4 worm cellular contexts compared by ENCODE assay signal in genomic region chrV:19622440-19622914, ce11.
TF ChIP-seq lines count a peak whose summit lies in the region.

Y43F8C.3 (minus strand) TSS chrV:19622626.

TF ChIP-seq in whole organism, L2 larva, 48 proteins besides CTCF, POLR2A, EP300 and RAD21 (continues in another document):
- no peak for TF ChIP-seq mbf-1 (tag; optimal IDR thresholded peaks at IDR 0.05; lab: Kevin White, UChicago)
- peak; percentile 76 for TF ChIP-seq lin-13 (GFP tag; optimal IDR thresholded peaks at IDR 0.05; lab: Kevin White, UChicago)
- TF ChIP-seq nhr-25 (tag; optimal IDR thresholded peaks at IDR 0.05; lab: Kevin White, UChicago) = peak; percentile 73
- peak; percentile 11 for TF ChIP-seq nhr-21 (tag; optimal IDR thresholded peaks at IDR 0.05; lab: Kevin White, UChicago)
- TF ChIP-seq mab-5 (tag; optimal IDR thresholded peaks at IDR 0.05; lab: Kevin White, UChicago) = peak; percentile 22
- no peak for TF ChIP-seq blmp-1 (tag; optimal IDR thresholded peaks at IDR 0.05; lab: Kevin White, UChicago; ENCODE audit: insufficient read depth)
- TF ChIP-seq peb-1 (tag; optimal IDR thresholded peaks at IDR 0.05; lab: Kevin White, UChicago) = no peak
- TF ChIP-seq snpc-4 (tag; optimal IDR thresholded peaks at IDR 0.05; lab: Kevin White, UChicago) = peak; percentile 37
- TF ChIP-seq ztf-1 (GFP tag; conservative IDR thresholded peaks at IDR 0.05; lab: Robert Waterston, UW) = no peak
- peak; percentile 89 for TF ChIP-seq nhr-129 (tag; optimal IDR thresholded peaks at IDR 0.05; lab: Kevin White, UChicago)
- TF ChIP-seq ZK546.5 (tag; optimal IDR thresholded peaks at IDR 0.05; lab: Kevin White, UChicago) = no peak
- TF ChIP-seq dmd-4 (tag; optimal IDR thresholded peaks at IDR 0.05; lab: Kevin White, UChicago) = no peak
- TF ChIP-seq unc-62 (GFP tag; optimal IDR thresholded peaks at IDR 0.05; lab: Kevin White, UChicago) = no peak
- peak; percentile 33 for TF ChIP-seq ztf-4 (tag; optimal IDR thresholded peaks at IDR 0.05; lab: Kevin White, UChicago)
- TF ChIP-seq crh-2 (tag; optimal IDR thresholded peaks at IDR 0.05; lab: Kevin White, UChicago) = peak; percentile 43
- TF ChIP-seq elt-3 (tag; optimal IDR thresholded peaks at IDR 0.05; lab: Kevin White, UChicago) = no peak
- no peak for TF ChIP-seq egl-27 (tag; optimal IDR thresholded peaks at IDR 0.05; lab: Kevin White, UChicago)
- no peak for TF ChIP-seq nhr-12 (tag; optimal IDR thresholded peaks at IDR 0.05; lab: Kevin White, UChicago)
- TF ChIP-seq gmeb-1 (tag; optimal IDR thresholded peaks at IDR 0.05; lab: Kevin White, UChicago) = peak; percentile 25
- no peak for TF ChIP-seq alr-1 (tag; optimal IDR thresholded peaks at IDR 0.05; lab: Kevin White, UChicago)
- TF ChIP-seq sma-9 (GFP tag; optimal IDR thresholded peaks at IDR 0.05; lab: Kevin White, UChicago) = peak; percentile 15
- TF ChIP-seq sma-9 (tag; optimal IDR thresholded peaks at IDR 0.05; lab: Kevin White, UChicago) = no peak
- TF ChIP-seq nhr-6 (tag; optimal IDR thresholded peaks at IDR 0.05; lab: Kevin White, UChicago) = no peak
- no peak for TF ChIP-seq ztf-11 (tag; optimal IDR thresholded peaks at IDR 0.05; lab: Kevin White, UChicago)

TF ChIP-seq in whole organism, L4 larva, 104 proteins besides CTCF, POLR2A, EP300 and RAD21 (continues in another document):
- TF ChIP-seq daf-16 (GFP tag; optimal IDR thresholded peaks at IDR 0.05; lab: Kevin White, UChicago) (no peak), daf-16 (tag; optimal IDR thresholded peaks at IDR 0.05; lab: Kevin White, UChicago) (peak; percentile 29), ztf-7 (tag; optimal IDR thresholded peaks at IDR 0.05; lab: Kevin White, UChicago) (no peak), nhr-25 (tag; optimal IDR thresholded peaks at IDR 0.05; lab: Kevin White, UChicago; ENCODE audit: borderline replicate concordance, insufficient read depth) (no peak), F37D6.2 (tag; optimal IDR thresholded peaks at IDR 0.05; lab: Kevin White, UChicago) (no peak), vab-7 (GFP tag; IDR thresholded peaks at IDR 0.05; lab: Robert Waterston, UW) (0 out of 2 replicates have a peak, but pooled peaks have one; percentile 5), lin-1 (GFP tag; IDR thresholded peaks at IDR 0.05; lab: Robert Waterston, UW) (peak; percentile 34; the same call in 1 of the 2 replicates), snpc-4 (tag; optimal IDR thresholded peaks at IDR 0.05; lab: Kevin White, UChicago) (no peak), zip-2 (tag; optimal IDR thresholded peaks at IDR 0.05; lab: Kevin White, UChicago) (no peak), ctbp-1 (GFP tag; IDR thresholded peaks at IDR 0.05; lab: Robert Waterston, UW) (no peak; the same call in 1 of the 2 replicates), dpl-1 (GFP tag; optimal IDR thresholded peaks at IDR 0.05; lab: Kevin White, UChicago) (peak; percentile 13), T20F7.1 (GFP tag; optimal IDR thresholded peaks at IDR 0.05; lab: Kevin White, UChicago) (no peak), tra-1 (GFP tag; IDR thresholded peaks at IDR 0.05; lab: Robert Waterston, UW) (no peak), Y75B8A.6 (GFP tag; IDR thresholded peaks at IDR 0.05; lab: Robert Waterston, UW) (no peak), lsy-2 (tag; optimal IDR thresholded peaks at IDR 0.05; lab: Kevin White, UChicago) (peak; percentile 65 to 71), jun-1 (tag; optimal IDR thresholded peaks at IDR 0.05; lab: Kevin White, UChicago) (no peak), F10B5.3 (tag; optimal IDR thresholded peaks at IDR 0.05; lab: Kevin White, UChicago) (no peak), zag-1 (tag; optimal IDR thresholded peaks at IDR 0.05; lab: Kevin White, UChicago) (no peak), php-3 (GFP tag; IDR thresholded peaks at IDR 0.05; lab: Robert Waterston, UW) (no peak), attf-4 (tag; optimal IDR thresholded peaks at IDR 0.05; lab: Kevin White, UChicago) (no peak), egl-27 (tag; optimal IDR thresholded peaks at IDR 0.05; lab: Kevin White, UChicago) (no peak), snpc-1.2 (GFP tag; IDR thresholded peaks at IDR 0.05; lab: Robert Waterston, UW) (no peak), Y105C5A.15 (GFP tag; IDR thresholded peaks at IDR 0.05; lab: Robert Waterston, UW) (no peak), lin-29 (GFP tag; IDR thresholded peaks at IDR 0.05; lab: Robert Waterston, UW) (no peak)

TF ChIP-seq in whole organism, late embryonic, 69 proteins besides CTCF, POLR2A, EP300 and RAD21 (continues in another document):
- TF ChIP-seq tbx-2 (tag; optimal IDR thresholded peaks at IDR 0.05; lab: Kevin White, UChicago) (peak; percentile 10), Y22D7AL.16 (tag; optimal IDR thresholded peaks at IDR 0.05; lab: Kevin White, UChicago) (no peak), ceh-34 (tag; optimal IDR thresholded peaks at IDR 0.05; lab: Kevin White, UChicago) (peak; percentile 3), elt-2 (tag; optimal IDR thresholded peaks at IDR 0.05; lab: Kevin White, UChicago) (peak; percentile 41), K09A11.1 (tag; optimal IDR thresholded peaks at IDR 0.05; lab: Kevin White, UChicago; ENCODE audit: insufficient read depth) (peak; percentile 51), dmd-4 (tag; optimal IDR thresholded peaks at IDR 0.05; lab: Kevin White, UChicago; ENCODE audit: borderline replicate concordance) (no peak), hlh-13 (GFP tag; optimal IDR thresholded peaks at IDR 0.05; lab: Kevin White, UChicago) (peak; percentile 21), hlh-30 (tag; optimal IDR thresholded peaks at IDR 0.05; lab: Kevin White, UChicago; ENCODE audit: insufficient read depth) (peak; percentile 46), che-1 (tag; optimal IDR thresholded peaks at IDR 0.05; lab: Kevin White, UChicago) (peak; percentile 49), ceh-6 (GFP tag; optimal IDR thresholded peaks at IDR 0.05; lab: Kevin White, UChicago) (peak; percentile 50), pha-2 (tag; optimal IDR thresholded peaks at IDR 0.05; lab: Kevin White, UChicago) (no peak), ceh-18 (tag; optimal IDR thresholded peaks at IDR 0.05; lab: Kevin White, UChicago) (peak; percentile 51), ama-1 (optimal IDR thresholded peaks at IDR 0.05; lab: Kevin White, UChicago) (no peak), T23F11.4 (GFP tag; optimal IDR thresholded peaks at IDR 0.05; lab: Kevin White, UChicago) (peak; percentile 17), nfya-1 (tag; optimal IDR thresholded peaks at IDR 0.05; lab: Kevin White, UChicago) (peak; percentile 82), hlh-15 (tag; optimal IDR thresholded peaks at IDR 0.05; lab: Kevin White, UChicago) (no peak), unc-55 (GFP tag; optimal IDR thresholded peaks at IDR 0.05; lab: Kevin White, UChicago) (peak; percentile 26), dve-1 (tag; optimal IDR thresholded peaks at IDR 0.05; lab: Kevin White, UChicago) (peak; percentile 44), ceh-31 (tag; optimal IDR thresholded peaks at IDR 0.05; lab: Kevin White, UChicago) (peak; percentile 13), unc-86 (tag; optimal IDR thresholded peaks at IDR 0.05; lab: Kevin White, UChicago) (peak; percentile 29), unc-3 (GFP tag; conservative IDR thresholded peaks at IDR 0.05; lab: Robert Waterston, UW) (no peak), unc-3 (tag; optimal IDR thresholded peaks at IDR 0.05; lab: Kevin White, UChicago) (peak; percentile 5), syd-9 (tag; optimal IDR thresholded peaks at IDR 0.05; lab: Kevin White, UChicago) (peak; percentile 12), ztf-16 (tag; optimal IDR thresholded peaks at IDR 0.05; lab: Kevin White, UChicago) (peak; percentile 20), pqm-1 (tag; optimal IDR thresholded peaks at IDR 0.05; lab: Kevin White, UChicago) (no peak), tbx-7 (tag; optimal IDR thresholded peaks at IDR 0.05; lab: Kevin White, UChicago) (no peak)

TF ChIP-seq in whole organism, mixed stage, embryonic, 35 proteins besides CTCF, POLR2A, EP300 and RAD21 (continues in another document):
- no peak for TF ChIP-seq sem-2 (GFP tag; optimal IDR thresholded peaks at IDR 0.05; lab: Kevin White, UChicago)
- no peak for TF ChIP-seq M03D4.4 (tag; optimal IDR thresholded peaks at IDR 0.05; lab: Kevin White, UChicago)
- TF ChIP-seq nhr-28 (tag; optimal IDR thresholded peaks at IDR 0.05; lab: Kevin White, UChicago) = no peak
- no peak for TF ChIP-seq ceh-39 (tag; optimal IDR thresholded peaks at IDR 0.05; lab: Kevin White, UChicago)
- TF ChIP-seq cnd-1 (tag; optimal IDR thresholded peaks at IDR 0.05; lab: Kevin White, UChicago) = peak; percentile 11
- peak; percentile 32 for TF ChIP-seq lin-13 (tag; optimal IDR thresholded peaks at IDR 0.05; lab: Kevin White, UChicago)
- no peak for TF ChIP-seq elt-3 (tag; optimal IDR thresholded peaks at IDR 0.05; lab: Kevin White, UChicago)
- peak; percentile 9 for TF ChIP-seq unc-62 (GFP tag; optimal IDR thresholded peaks at IDR 0.05; lab: Kevin White, UChicago)
- TF ChIP-seq ztf-11 (tag; optimal IDR thresholded peaks at IDR 0.05; lab: Kevin White, UChicago) = no peak
- TF ChIP-seq lsy-2 (tag; optimal IDR thresholded peaks at IDR 0.05; lab: Kevin White, UChicago) = peak; percentile 41
- TF ChIP-seq hlh-1 (tag; optimal IDR thresholded peaks at IDR 0.05; lab: Kevin White, UChicago) = no peak
- no peak for TF ChIP-seq tbx-8 (GFP tag; optimal IDR thresholded peaks at IDR 0.05; lab: Kevin White, UChicago)
- TF ChIP-seq elt-1 (tag; optimal IDR thresholded peaks at IDR 0.05; lab: Kevin White, UChicago; ENCODE audit: borderline replicate concordance, insufficient read depth) = no peak
- no peak for TF ChIP-seq nhr-12 (tag; optimal IDR thresholded peaks at IDR 0.05; lab: Kevin White, UChicago)
- TF ChIP-seq nhr-237 (tag; optimal IDR thresholded peaks at IDR 0.05; lab: Kevin White, UChicago) = peak; percentile 66
- peak; percentile 12 for TF ChIP-seq unc-39 (tag; optimal IDR thresholded peaks at IDR 0.05; lab: Kevin White, UChicago)
- TF ChIP-seq nhr-76 (tag; optimal IDR thresholded peaks at IDR 0.05; lab: Kevin White, UChicago) = no peak
- no peak for TF ChIP-seq ceh-83 (GFP tag; optimal IDR thresholded peaks at IDR 0.05; lab: Kevin White, UChicago)
- TF ChIP-seq ces-1 (GFP tag; optimal IDR thresholded peaks at IDR 0.05; lab: Kevin White, UChicago) = peak; percentile 35
- peak; percentile 6 for TF ChIP-seq pha-4 (tag; optimal IDR thresholded peaks at IDR 0.05; lab: Kevin White, UChicago)
- TF ChIP-seq bed-3 (GFP tag; optimal IDR thresholded peaks at IDR 0.05; lab: Kevin White, UChicago) = no peak
- TF ChIP-seq mls-2 (tag; optimal IDR thresholded peaks at IDR 0.05; lab: Kevin White, UChicago) = peak; percentile 68
- TF ChIP-seq sptf-1 (tag; optimal IDR thresholded peaks at IDR 0.05; lab: Kevin White, UChicago) = peak; percentile 64
- TF ChIP-seq flh-1 (GFP tag; optimal IDR thresholded peaks at IDR 0.05; lab: Kevin White, UChicago) = no peak
- TF ChIP-seq blmp-1 (tag; optimal IDR thresholded peaks at IDR 0.05; lab: Kevin White, UChicago) = no peak
- TF ChIP-seq nhr-2 (tag; optimal IDR thresholded peaks at IDR 0.05; lab: Kevin White, UChicago) = no peak
- peak; percentile 26 for TF ChIP-seq mep-1 (tag; optimal IDR thresholded peaks at IDR 0.05; lab: Kevin White, UChicago)
- no peak for TF ChIP-seq ceh-43 (GFP tag; optimal IDR thresholded peaks at IDR 0.05; lab: Kevin White, UChicago)
- TF ChIP-seq mab-5 (tag; optimal IDR thresholded peaks at IDR 0.05; lab: Kevin White, UChicago) = no peak
- peak; percentile 72 for TF ChIP-seq unc-120 (tag; optimal IDR thresholded peaks at IDR 0.05; lab: Kevin White, UChicago; ENCODE audit: poor library complexity, severe bottlenecking)
